Worm (Caenorhabditis elegans): Measurements from ENCODE around the gene C50F4.10.

- TF ChIP-seq ztf-28 (GFP tag; IDR thresholded peaks at IDR 0.05): no peak
- no peak for TF ChIP-seq nhr-120 (GFP tag; IDR thresholded peaks at IDR 0.05)
- no peak for TF ChIP-seq F57C9.4 (tag; optimal IDR thresholded peaks at IDR 0.05)
- TF ChIP-seq cebp-1 (GFP tag; IDR thresholded peaks at IDR 0.05): no peak
- no peak for TF ChIP-seq cebp-1 (tag; optimal IDR thresholded peaks at IDR 0.05)
- TF ChIP-seq dpl-1 (GFP tag; optimal IDR thresholded peaks at IDR 0.05): no peak
- TF ChIP-seq ama-1 (optimal IDR thresholded peaks at IDR 0.05): no peak
- TF ChIP-seq ama-1 (GFP tag; optimal IDR thresholded peaks at IDR 0.05): no peak
Measured at ce11 chrV:9509597-9509996, 21.8 kb downstream of the C50F4.10 start.

All from whole organism, young adult.